Fruit fly (Drosophila melanogaster): ENCODE measurements around the gene bowl.

bowl gene

DNA sequence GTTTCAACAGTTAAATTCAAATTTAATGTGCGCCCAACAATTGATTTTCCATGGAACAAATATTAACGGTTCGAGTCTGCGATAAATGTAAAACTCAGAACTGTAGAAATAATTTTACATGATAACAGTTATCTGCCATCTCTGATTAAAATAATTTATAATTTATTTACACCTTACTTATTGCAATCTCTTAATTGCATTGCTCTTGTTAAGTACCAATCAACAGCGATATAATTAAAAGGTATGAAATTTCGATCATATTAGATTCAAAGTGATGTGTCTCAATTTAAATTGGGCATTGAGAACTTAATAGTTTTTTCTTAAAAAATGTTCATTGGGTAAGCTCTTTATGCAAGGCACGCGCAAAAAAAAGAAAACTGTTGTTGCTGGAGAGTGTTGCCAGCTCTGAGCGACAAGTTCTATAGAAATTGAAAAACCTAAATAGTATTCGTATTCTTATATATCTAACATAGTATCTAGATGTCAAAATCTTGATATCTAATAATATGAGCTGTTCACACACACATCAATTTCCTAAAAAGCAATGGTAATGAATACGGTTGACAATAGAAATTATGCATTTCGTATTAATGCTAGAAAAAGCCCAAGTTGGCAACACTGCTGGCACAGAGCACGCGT is 31.4 kb downstream of the bowl start (continued):
- peak; percentile 67 for TF ChIP-seq CG11695 (GFP tag; IDR thresholded peaks at IDR 0.05)
- peak; percentile 21; the same call in 1 of the 2 replicates for TF ChIP-seq Dref (GFP tag; IDR thresholded peaks at IDR 0.05)
- TF ChIP-seq CG32532 (GFP tag; IDR thresholded peaks at IDR 0.05), result peak; percentile 75; the same call in 1 of the 2 replicates
- TF ChIP-seq CG16779 (GFP tag; IDR thresholded peaks at IDR 0.05), result 0 out of 2 replicates have a peak, but pooled peaks have one; percentile 48
- no peak for TF ChIP-seq CG5180 (GFP tag; optimal IDR thresholded peaks at IDR 0.05)
- TF ChIP-seq CG9727 (GFP tag; optimal IDR thresholded peaks at IDR 0.05), result peak; percentile 54
- peak; percentile 48; the same call in 1 of the 2 replicates for TF ChIP-seq ssp (GFP tag; IDR thresholded peaks at IDR 0.05)
- peak; percentile 60 for TF ChIP-seq ara (GFP tag; IDR thresholded peaks at IDR 0.05)
- peak; percentile 74 for TF ChIP-seq CG1602 (GFP tag; optimal IDR thresholded peaks at IDR 0.05)
- TF ChIP-seq CG12659 (GFP tag; optimal IDR thresholded peaks at IDR 0.05), result peak; percentile 61
- no peak for TF ChIP-seq crol (GFP tag; IDR thresholded peaks at IDR 0.05)
- no peak for TF ChIP-seq wek (GFP tag; optimal IDR thresholded peaks at IDR 0.05)
- TF ChIP-seq CG15073 (GFP tag; optimal IDR thresholded peaks at IDR 0.05), result no peak
- no peak for TF ChIP-seq vnd (GFP tag; IDR thresholded peaks at IDR 0.05; ENCODE audit: partially characterized antibody)
- TF ChIP-seq CG16815 (GFP tag; optimal IDR thresholded peaks at IDR 0.05), result peak; percentile 18
- TF ChIP-seq CG3065 (GFP tag; optimal IDR thresholded peaks at IDR 0.05), result no peak
- peak in 1 of 2 experiments; percentile 42 for TF ChIP-seq Hr51 (GFP tag; optimal IDR thresholded peaks at IDR 0.05)
- TF ChIP-seq GATAe (GFP tag; conservative IDR thresholded peaks at IDR 0.05), result peak; percentile 69
- TF ChIP-seq tx (GFP tag; optimal IDR thresholded peaks at IDR 0.05), result no peak
- no peak for TF ChIP-seq hth (optimal IDR thresholded peaks at IDR 0.05)
- peak; percentile 54 for TF ChIP-seq Dp (GFP tag; optimal IDR thresholded peaks at IDR 0.05)
- no peak for TF ChIP-seq Optix (GFP tag; IDR thresholded peaks at IDR 0.05)
- TF ChIP-seq nom (GFP tag; optimal IDR thresholded peaks at IDR 0.05), result no peak
- TF ChIP-seq Rfx (GFP tag; IDR thresholded peaks at IDR 0.05), result peak; percentile 83
- no peak for TF ChIP-seq nau (GFP tag; optimal IDR thresholded peaks at IDR 0.05)
- TF ChIP-seq CoRest (tag; optimal IDR thresholded peaks at IDR 0.05), result peak; percentile 81
- TF ChIP-seq caup (GFP tag; optimal IDR thresholded peaks at IDR 0.05; ENCODE audit: severe bottlenecking), result no peak
- no peak for TF ChIP-seq danr (GFP tag; IDR thresholded peaks at IDR 0.05)
- TF ChIP-seq Drgx (GFP tag; IDR thresholded peaks at IDR 0.05), result peak; percentile 76
- TF ChIP-seq seq (GFP tag; IDR thresholded peaks at IDR 0.05), result no peak; the same call in 1 of the 2 replicates
- peak; percentile 37; the same call in 1 of the 2 replicates for TF ChIP-seq E2f1 (GFP tag; IDR thresholded peaks at IDR 0.05)
- TF ChIP-seq dm (GFP tag; optimal IDR thresholded peaks at IDR 0.05), result no peak
- TF ChIP-seq psq (GFP tag; optimal IDR thresholded peaks at IDR 0.05), result no peak
- no peak for TF ChIP-seq tll (GFP tag; optimal IDR thresholded peaks at IDR 0.05)
- TF ChIP-seq vfl (GFP tag; optimal IDR thresholded peaks at IDR 0.05), result peak; percentile 51
- peak; percentile 12 for TF ChIP-seq MTF-1 (GFP tag; optimal IDR thresholded peaks at IDR 0.05; ENCODE audit: borderline replicate concordance)
- no peak for TF ChIP-seq HLH4C (GFP tag; IDR thresholded peaks at IDR 0.05; ENCODE audit: partially characterized antibody)
- TF ChIP-seq ind (GFP tag; optimal IDR thresholded peaks at IDR 0.05), result peak; percentile 54
- TF ChIP-seq CG4328 (GFP tag; optimal IDR thresholded peaks at IDR 0.05), result peak; percentile 29
- no peak for TF ChIP-seq CG6254 (GFP tag; optimal IDR thresholded peaks at IDR 0.05)
- no peak for TF ChIP-seq da (GFP tag; optimal IDR thresholded peaks at IDR 0.05)
- peak; percentile 20 for TF ChIP-seq Meics (GFP tag; optimal IDR thresholded peaks at IDR 0.05)
- TF ChIP-seq sna (GFP tag; IDR thresholded peaks at IDR 0.05; ENCODE audit: partially characterized antibody), result no peak
- no peak for TF ChIP-seq maf-S (GFP tag; optimal IDR thresholded peaks at IDR 0.05)
- TF ChIP-seq pros (GFP tag; optimal IDR thresholded peaks at IDR 0.05), result no peak
- peak; percentile 61 for TF ChIP-seq CG9437 (GFP tag; optimal IDR thresholded peaks at IDR 0.05)
- no peak for TF ChIP-seq Sox100B (GFP tag; optimal IDR thresholded peaks at IDR 0.05)
- peak; percentile 62 for TF ChIP-seq trh (GFP tag; optimal IDR thresholded peaks at IDR 0.05)
- peak; percentile 56; the same call in 2 of the 3 replicates for TF ChIP-seq knrl (GFP tag; IDR thresholded peaks at IDR 0.05; ENCODE audit: partially characterized antibody)

Measured in whole organism, embryonic.